Worm (Caenorhabditis elegans) whole organism, L1 larva: ENCODE results near the gene F10E9.11.

ENCODE experiments used
- C04F5.9 ChIP-seq: sonication (generic microtip); optimal IDR thresholded peaks from 2 replicates; lab custom pipeline; 2016; ENCODE audit warnings: missing genetic modification characterization, missing compliant biosample characterization
- C16A3.4 ChIP-seq: fragments of 150-350 bp; optimal IDR thresholded peaks from 2 replicates; lab custom pipeline; 2014; ENCODE audit warnings: missing biosample characterization, missing genetic modification characterization
- F16B12.6 ChIP-seq: fragments of 150-350 bp; optimal IDR thresholded peaks from 2 replicates; lab custom pipeline; 2014; ENCODE audit warnings: missing biosample characterization, missing genetic modification characterization
- Y116A8C.19 ChIP-seq: sonication (generic microtip); optimal IDR thresholded peaks from 2 replicates; lab custom pipeline; 2016; ENCODE audit warnings: missing compliant biosample characterization, missing genetic modification characterization, borderline replicate concordance
- aha-1 ChIP-seq: fragments of 150-350 bp; optimal IDR thresholded peaks from 2 replicates; lab custom pipeline; 2014; ENCODE audit warnings: missing biosample characterization, missing genetic modification characterization
- alr-1 ChIP-seq: fragments of 200-800 bp; sonication (Bioruptor generic); optimal IDR thresholded peaks from 2 replicates; lab custom pipeline; 2018; ENCODE audit warnings: borderline replicate concordance, mild to moderate bottlenecking, missing genetic modification characterization, missing compliant biosample characterization
- aly-2 ChIP-seq: fragments of 150-350 bp; optimal IDR thresholded peaks from 2 replicates; lab custom pipeline; 2014; ENCODE audit warnings: missing biosample characterization, missing genetic modification characterization
- ama-1 ChIP-seq: fragments of 150-350 bp; optimal IDR thresholded peaks from 2 replicates; lab custom pipeline; 2014
- ceh-63 ChIP-seq: fragments of 200-800 bp; sonication (Bioruptor generic); optimal IDR thresholded peaks from 2 replicates; lab custom pipeline; 2018; ENCODE audit warnings: mild to moderate bottlenecking, missing genetic modification characterization, missing compliant biosample characterization
- ceh-8 ChIP-seq: fragments of 200-800 bp; sonication (Bioruptor generic); optimal IDR thresholded peaks from 2 replicates; lab custom pipeline; 2018; ENCODE audit warnings: mild to moderate bottlenecking, missing genetic modification characterization, moderate library complexity, missing compliant biosample characterization
- ceh-90 ChIP-seq: sonication (generic microtip); optimal IDR thresholded peaks from 2 replicates; lab custom pipeline; 2016; ENCODE audit warnings: missing genetic modification characterization, missing compliant biosample characterization
- dpl-1 ChIP-seq, 3 experiments: fragments of 150-350 bp in 2 of 3; sonication (generic microtip) in 1 of 3; optimal IDR thresholded peaks; 2 replicates each; lab custom pipeline; 2014 to 2017; ENCODE audit warnings: missing biosample characterization in 3 of 3, missing genetic modification characterization in 3 of 3, missing genetic modification reagents in 3 of 3
- efl-1 ChIP-seq, 4 experiments: fragments of 150-350 bp; optimal IDR thresholded peaks in 3 of 4; peaks in 1 of 4; 1 replicate in 1 of 4; 2 replicates in 3 of 4; lab custom pipeline; 2014; ENCODE audit warnings: missing biosample characterization in 2 of 4, missing genetic modification characterization in 2 of 4, missing genetic modification reagents in 2 of 4
- efl-3 ChIP-seq: fragments of 200-800 bp; sonication (Bioruptor generic); optimal IDR thresholded peaks from 2 replicates; lab custom pipeline; 2018; ENCODE audit warnings: mild to moderate bottlenecking, missing genetic modification characterization, missing compliant biosample characterization
- egl-27 ChIP-seq, 2 experiments: fragments of 150-350 bp in 1 of 2; sonication (generic microtip); optimal IDR thresholded peaks; 3 replicates each; lab custom pipeline; 2017 to 2018; ENCODE audit warnings: missing biosample characterization in 2 of 2, missing genetic modification characterization in 2 of 2, missing genetic modification reagents in 2 of 2
- elt-2 ChIP-seq: sonication (generic microtip); optimal IDR thresholded peaks from 2 replicates; lab custom pipeline; 2016; ENCODE audit warnings: missing genetic modification characterization, mild to moderate bottlenecking, inconsistent platforms, missing compliant biosample characterization, missing genetic modification reagents
- fkh-4 ChIP-seq: sonication (generic microtip); optimal IDR thresholded peaks from 2 replicates; lab custom pipeline; 2016; ENCODE audit warnings: missing compliant biosample characterization, missing genetic modification characterization, borderline replicate concordance
- fkh-8 ChIP-seq: sonication (generic microtip); optimal IDR thresholded peaks from 2 replicates; lab custom pipeline; 2016; ENCODE audit warnings: mild to moderate bottlenecking, missing genetic modification characterization, missing compliant biosample characterization
- fos-1 ChIP-seq: fragments of 150-350 bp; optimal IDR thresholded peaks from 2 replicates; lab custom pipeline; 2014; ENCODE audit warnings: missing biosample characterization, missing genetic modification characterization
- hlh-17 ChIP-seq: fragments of 200-800 bp; sonication (Bioruptor generic); optimal IDR thresholded peaks from 2 replicates; lab custom pipeline; 2018; ENCODE audit warnings: missing genetic modification characterization, mild to moderate bottlenecking, missing compliant biosample characterization, moderate library complexity, borderline replicate concordance
- hpl-2 ChIP-seq: fragments of 150-350 bp; optimal IDR thresholded peaks from 2 replicates; lab custom pipeline; 2014; ENCODE audit warnings: missing biosample characterization, missing genetic modification reagents, missing genetic modification characterization
- jun-1 ChIP-seq: fragments of 150-350 bp; optimal IDR thresholded peaks from 2 replicates; lab custom pipeline; 2014; ENCODE audit warnings: missing biosample characterization, missing genetic modification reagents, missing genetic modification characterization
- lin-13 ChIP-seq: fragments of 150-350 bp; optimal IDR thresholded peaks from 2 replicates; lab custom pipeline; 2014; ENCODE audit warnings: missing biosample characterization, missing genetic modification reagents, missing genetic modification characterization
- lin-39 ChIP-seq: fragments of 150-350 bp; optimal IDR thresholded peaks from 2 replicates; lab custom pipeline; 2014; ENCODE audit warnings: missing biosample characterization, missing genetic modification reagents, missing genetic modification characterization
- lir-3 ChIP-seq: sonication (generic microtip); optimal IDR thresholded peaks from 2 replicates; lab custom pipeline; 2016; ENCODE audit warnings: mild to moderate bottlenecking, missing genetic modification characterization, moderate library complexity, missing compliant biosample characterization; ENCODE audit not compliant: poor library complexity
- lsy-2 ChIP-seq, 2 experiments: fragments of 150-350 bp; optimal IDR thresholded peaks; 2 replicates each; lab custom pipeline; 2014; ENCODE audit warnings: missing biosample characterization in 2 of 2, missing genetic modification characterization in 2 of 2
- mab-9 ChIP-seq: fragments of 200-800 bp; sonication (Bioruptor generic); IDR thresholded peaks from 2 replicates; pipeline ENCODE4 v1.3.6; 2022; ENCODE audit warnings: missing genetic modification reagents, missing genetic modification characterization, missing compliant biosample characterization
- mef-2 ChIP-seq: fragments of 150-350 bp; optimal IDR thresholded peaks from 2 replicates; lab custom pipeline; 2014; ENCODE audit warnings: missing biosample characterization, missing genetic modification characterization
- mep-1 ChIP-seq: fragments of 150-350 bp; optimal IDR thresholded peaks from 2 replicates; lab custom pipeline; 2014; ENCODE audit warnings: missing biosample characterization, missing genetic modification characterization
- nhr-237 ChIP-seq: fragments of 150-350 bp; optimal IDR thresholded peaks from 2 replicates; lab custom pipeline; 2014; ENCODE audit warnings: missing biosample characterization, missing genetic modification characterization
- nhr-47 ChIP-seq: sonication (generic microtip); optimal IDR thresholded peaks from 2 replicates; lab custom pipeline; 2016; ENCODE audit warnings: mild to moderate bottlenecking, missing genetic modification characterization, moderate library complexity, missing compliant biosample characterization
- nhr-71 ChIP-seq: sonication (generic microtip); optimal IDR thresholded peaks from 2 replicates; lab custom pipeline; 2016; ENCODE audit warnings: mild to moderate bottlenecking, missing genetic modification characterization, moderate library complexity, missing compliant biosample characterization
- nhr-84 ChIP-seq: sonication (generic microtip); optimal IDR thresholded peaks from 2 replicates; lab custom pipeline; 2017; ENCODE audit warnings: missing biosample characterization, missing genetic modification characterization
- nhr-85 ChIP-seq: sonication (generic microtip); peaks from one replicate; lab custom pipeline; 2016; ENCODE audit warnings: missing genetic modification characterization, inconsistent platforms, missing compliant biosample characterization
- nhr-90 ChIP-seq: sonication (generic microtip); optimal IDR thresholded peaks from 2 replicates; lab custom pipeline; 2016; ENCODE audit warnings: mild to moderate bottlenecking, missing genetic modification characterization, missing compliant biosample characterization; ENCODE audit not compliant: poor library complexity
- pag-3 ChIP-seq: sonication (generic microtip); optimal IDR thresholded peaks from 2 replicates; lab custom pipeline; 2017; ENCODE audit warnings: missing genetic modification characterization, mild to moderate bottlenecking, missing compliant biosample characterization, antibody characterized with exemption, borderline replicate concordance; ENCODE audit not compliant: insufficient read depth
- pax-3 ChIP-seq: fragments of 200-800 bp; sonication (Bioruptor generic); optimal IDR thresholded peaks from 2 replicates; lab custom pipeline; 2018; ENCODE audit warnings: mild to moderate bottlenecking, missing genetic modification characterization, moderate library complexity, missing compliant biosample characterization
- snpc-4 ChIP-seq: fragments of 150-350 bp; optimal IDR thresholded peaks from 2 replicates; lab custom pipeline; 2014; ENCODE audit warnings: missing biosample characterization, missing genetic modification characterization
- snu-23 ChIP-seq: sonication (generic microtip); optimal IDR thresholded peaks from 2 replicates; lab custom pipeline; 2016; ENCODE audit warnings: missing genetic modification characterization, missing compliant biosample characterization
- sptf-1 ChIP-seq: fragments of 150-350 bp; optimal IDR thresholded peaks from 2 replicates; lab custom pipeline; 2014; ENCODE audit warnings: missing biosample characterization, missing genetic modification characterization
- sup-37 ChIP-seq: fragments of 200-800 bp; sonication (Bioruptor generic); optimal IDR thresholded peaks from 2 replicates; lab custom pipeline; 2018; ENCODE audit warnings: mild to moderate bottlenecking, missing genetic modification characterization, missing compliant biosample characterization
- swsn-7 ChIP-seq: sonication (generic microtip); optimal IDR thresholded peaks from 2 replicates; lab custom pipeline; 2016; ENCODE audit warnings: missing genetic modification characterization, missing compliant biosample characterization
- tbx-2 ChIP-seq: sonication (generic microtip); optimal IDR thresholded peaks from 2 replicates; lab custom pipeline; 2016; ENCODE audit warnings: missing genetic modification characterization, missing compliant biosample characterization
- unc-30 ChIP-seq: sonication (generic microtip); optimal IDR thresholded peaks from 2 replicates; lab custom pipeline; 2017; ENCODE audit warnings: missing biosample characterization, missing genetic modification characterization
- unc-62 ChIP-seq: fragments of 150-350 bp; optimal IDR thresholded peaks from 2 replicates; lab custom pipeline; 2014; ENCODE audit warnings: missing biosample characterization, missing genetic modification reagents, missing genetic modification characterization
- vab-15 ChIP-seq: sonication (generic microtip); optimal IDR thresholded peaks from 2 replicates; lab custom pipeline; 2017; ENCODE audit warnings: missing genotype, mild to moderate bottlenecking, missing genetic modification characterization, missing compliant biosample characterization
- xbp-1 ChIP-seq: sonication (generic microtip); optimal IDR thresholded peaks from 2 replicates; lab custom pipeline; 2016; ENCODE audit warnings: missing genetic modification characterization, missing compliant biosample characterization
- zag-1 ChIP-seq: fragments of 150-350 bp; optimal IDR thresholded peaks from 2 replicates; lab custom pipeline; 2014; ENCODE audit warnings: missing biosample characterization, missing genetic modification characterization
- zip-4 ChIP-seq: fragments of 200-800 bp; sonication (Bioruptor generic); optimal IDR thresholded peaks from 2 replicates; lab custom pipeline; 2018; ENCODE audit warnings: mild to moderate bottlenecking, missing genetic modification characterization, moderate library complexity, missing compliant biosample characterization

Gene F10E9.11

ce11 chrIII:8308238-8308637 lies 10.8 kb downstream of the F10E9.11 start, which contains the start of gene F10E9.4:
Gene F10E9.4, plus strand, starts transcription at chrIII:8308538.
- TF ChIP-seq mef-2 (tag; lab: Kevin White, UChicago) (no peak), nhr-47 (tag; lab: Kevin White, UChicago) (no peak), dpl-1 (GFP tag; optimal IDR thresholded peaks at IDR 0.05; lab: Kevin White, UChicago) (no peak), mep-1 (tag; lab: Kevin White, UChicago) (no peak), Y116A8C.19 (tag; lab: Kevin White, UChicago) (no peak), hlh-17 (GFP tag; lab: Kevin White, UChicago) (no peak), swsn-7 (tag; lab: Kevin White, UChicago) (no peak), zip-4 (GFP tag; lab: Kevin White, UChicago) (no peak), snpc-4 (tag; lab: Kevin White, UChicago) (no peak)

- TF ChIP-seq hpl-2 (GFP tag; lab: Kevin White, UChicago) (no peak), sptf-1 (tag; lab: Kevin White, UChicago) (no peak), C16A3.4 (peak; percentile 92), pax-3 (tag; lab: Kevin White, UChicago) (peak; percentile 95), nhr-84 (tag; lab: Kevin White, UChicago) (no peak), ceh-63 (GFP tag; lab: Kevin White, UChicago) (peak; percentile 79), xbp-1 (peak; percentile 96), F16B12.6 (tag; lab: Kevin White, UChicago) (peak; percentile 66), ama-1 (lab: Kevin White, UChicago) (no peak), C04F5.9 (tag; lab: Kevin White, UChicago) (peak; percentile 95), lsy-2 (tag; optimal IDR thresholded peaks at IDR 0.05; lab: Kevin White, UChicago) (peak; percentile 95 to 96), jun-1 (tag; lab: Kevin White, UChicago) (peak; percentile 43), nhr-71 (tag; lab: Kevin White, UChicago) (peak; percentile 97), fkh-4 (peak; percentile 99), ceh-8 (GFP tag; lab: Kevin White, UChicago) (peak; percentile 94), alr-1 (tag; lab: Kevin White, UChicago) (no peak), efl-3 (GFP tag; lab: Kevin White, UChicago) (peak; percentile 93), nhr-47 (tag; lab: Kevin White, UChicago) (peak; percentile 96), elt-2 (tag; lab: Kevin White, UChicago) (peak; percentile 90), aha-1 (tag; lab: Kevin White, UChicago) (peak; percentile 4), lin-39 (tag; lab: Kevin White, UChicago) (peak; percentile 87), lir-3 (tag; lab: Kevin White, UChicago) (peak; percentile 98), nhr-85 (peak; percentile 96), sup-37 (peak; percentile 46), unc-30 (no peak), nhr-237 (tag; lab: Kevin White, UChicago) (peak; percentile 20), lin-13 (GFP tag; lab: Kevin White, UChicago) (peak; percentile 79), unc-62 (no peak), pag-3 (tag; lab: Kevin White, UChicago) (peak; percentile 16), efl-1 (optimal IDR thresholded peaks at IDR 0.05; lab: Kevin White, UChicago) (peak; percentile 75 to 90), efl-1 (GFP tag; optimal IDR thresholded peaks at IDR 0.05 in 1 of 2; lab: Kevin White, UChicago) (peak; percentile 90 to 98), mab-9 (GFP tag; lab: Robert Waterston, UW) (peak; percentile 91), fkh-8 (tag; lab: Kevin White, UChicago) (peak; percentile 92), zag-1 (tag; lab: Kevin White, UChicago) (no peak), aly-2 (peak; percentile 65), nhr-90 (tag; lab: Kevin White, UChicago) (peak; percentile 98), snu-23 (GFP tag; lab: Kevin White, UChicago) (peak; percentile 95), fos-1 (peak; percentile 39), egl-27 (tag; optimal IDR thresholded peaks at IDR 0.05; lab: Kevin White, UChicago) (no peak), Y116A8C.19 (tag; lab: Kevin White, UChicago) (peak; percentile 99), ceh-90 (tag; lab: Kevin White, UChicago) (peak; percentile 96), tbx-2 (tag; lab: Kevin White, UChicago) (peak; percentile 96), vab-15 (tag; lab: Kevin White, UChicago) (peak; percentile 82)
These were observed 11.7 kb downstream of the F10E9.11 start, which contains the start of the genes F10E9.7 and F10E9.5 for ce11 chrIII:8307356-8307755. Gene F10E9.7, minus strand, starts transcription at chrIII:8307441. Gene F10E9.5, plus strand, starts transcription at chrIII:8307592.
